Worm (Caenorhabditis elegans) whole organism, L1 larva: ENCODE results near the gene hmg-1.1.

Experiments used
- C16A3.4 ChIP-seq: fragments of 150-350 bp; optimal IDR thresholded peaks from 2 replicates; lab custom pipeline; 2014; ENCODE audit warnings: missing biosample characterization, missing genetic modification characterization
- C34B4.2 ChIP-seq: sonication (generic microtip); optimal IDR thresholded peaks from 2 replicates; lab custom pipeline; 2017; ENCODE audit warnings: mild to moderate bottlenecking, missing genetic modification characterization, missing compliant biosample characterization
- aha-1 ChIP-seq: fragments of 150-350 bp; optimal IDR thresholded peaks from 2 replicates; lab custom pipeline; 2014; ENCODE audit warnings: missing biosample characterization, missing genetic modification characterization
- alr-1 ChIP-seq: fragments of 200-800 bp; sonication (Bioruptor generic); optimal IDR thresholded peaks from 2 replicates; lab custom pipeline; 2018; ENCODE audit warnings: borderline replicate concordance, mild to moderate bottlenecking, missing genetic modification characterization, missing compliant biosample characterization
- aly-2 ChIP-seq: fragments of 150-350 bp; optimal IDR thresholded peaks from 2 replicates; lab custom pipeline; 2014; ENCODE audit warnings: missing biosample characterization, missing genetic modification characterization
- ama-1 ChIP-seq: fragments of 150-350 bp; optimal IDR thresholded peaks from 2 replicates; lab custom pipeline; 2014
- blmp-1 ChIP-seq: fragments of 150-350 bp; optimal IDR thresholded peaks from 2 replicates; lab custom pipeline; 2014; ENCODE audit warnings: missing biosample characterization, missing genetic modification characterization
- ceh-63 ChIP-seq: fragments of 200-800 bp; sonication (Bioruptor generic); optimal IDR thresholded peaks from 2 replicates; lab custom pipeline; 2018; ENCODE audit warnings: mild to moderate bottlenecking, missing genetic modification characterization, missing compliant biosample characterization
- ceh-8 ChIP-seq: fragments of 200-800 bp; sonication (Bioruptor generic); optimal IDR thresholded peaks from 2 replicates; lab custom pipeline; 2018; ENCODE audit warnings: mild to moderate bottlenecking, missing genetic modification characterization, moderate library complexity, missing compliant biosample characterization
- ceh-88 ChIP-seq: fragments of 200-800 bp; sonication (Bioruptor generic); IDR thresholded peaks from 2 replicates; pipeline ENCODE4 v1.3.6; 2022; ENCODE audit warnings: missing genetic modification characterization, missing compliant biosample characterization
- ces-1 ChIP-seq: fragments of 150-350 bp; optimal IDR thresholded peaks from 2 replicates; lab custom pipeline; 2014; ENCODE audit warnings: missing biosample characterization, missing genetic modification reagents, missing genetic modification characterization
- dpl-1 ChIP-seq, 3 experiments: fragments of 150-350 bp in 2 of 3; sonication (generic microtip) in 1 of 3; optimal IDR thresholded peaks; 2 replicates each; lab custom pipeline; 2014 to 2017; ENCODE audit warnings: missing biosample characterization in 3 of 3, missing genetic modification characterization in 3 of 3, missing genetic modification reagents in 3 of 3
- efl-3 ChIP-seq: fragments of 200-800 bp; sonication (Bioruptor generic); optimal IDR thresholded peaks from 2 replicates; lab custom pipeline; 2018; ENCODE audit warnings: mild to moderate bottlenecking, missing genetic modification characterization, missing compliant biosample characterization
- egl-13 ChIP-seq: sonication (generic microtip); optimal IDR thresholded peaks from 2 replicates; lab custom pipeline; 2016; ENCODE audit warnings: missing genotype, missing genetic modification reagents, missing genetic modification characterization, missing compliant biosample characterization
- ets-5 ChIP-seq: fragments of 200-800 bp; sonication (Bioruptor generic); IDR thresholded peaks from 2 replicates; pipeline ENCODE4 v1.3.6; 2022; ENCODE audit warnings: missing genetic modification characterization, missing compliant biosample characterization
- fkh-10 ChIP-seq: sonication (generic microtip); optimal IDR thresholded peaks from 2 replicates; lab custom pipeline; 2017; ENCODE audit warnings: missing biosample characterization, missing genetic modification reagents, missing genetic modification characterization
- fkh-8 ChIP-seq: sonication (generic microtip); optimal IDR thresholded peaks from 2 replicates; lab custom pipeline; 2016; ENCODE audit warnings: mild to moderate bottlenecking, missing genetic modification characterization, missing compliant biosample characterization
- fos-1 ChIP-seq: fragments of 150-350 bp; optimal IDR thresholded peaks from 2 replicates; lab custom pipeline; 2014; ENCODE audit warnings: missing biosample characterization, missing genetic modification characterization
- grh-1 ChIP-seq: fragments of 200-800 bp; sonication (Bioruptor generic); IDR thresholded peaks from 2 replicates; pipeline ENCODE4 v1.3.6; 2022; ENCODE audit warnings: missing genetic modification reagents, missing genetic modification characterization, missing compliant biosample characterization
- hpl-2 ChIP-seq: fragments of 150-350 bp; optimal IDR thresholded peaks from 2 replicates; lab custom pipeline; 2014; ENCODE audit warnings: missing biosample characterization, missing genetic modification reagents, missing genetic modification characterization
- irx-1 ChIP-seq: sonication (generic microtip); optimal IDR thresholded peaks from 2 replicates; lab custom pipeline; 2016; ENCODE audit warnings: missing genetic modification characterization, missing compliant biosample characterization
- isw-1 ChIP-seq: fragments of 200-800 bp; sonication (Bioruptor generic); IDR thresholded peaks from 2 replicates; pipeline ENCODE4 v1.3.6; 2022; ENCODE audit warnings: missing genetic modification characterization, missing compliant biosample characterization
- jun-1 ChIP-seq: fragments of 150-350 bp; optimal IDR thresholded peaks from 2 replicates; lab custom pipeline; 2014; ENCODE audit warnings: missing biosample characterization, missing genetic modification reagents, missing genetic modification characterization
- lin-13 ChIP-seq: fragments of 150-350 bp; optimal IDR thresholded peaks from 2 replicates; lab custom pipeline; 2014; ENCODE audit warnings: missing biosample characterization, missing genetic modification reagents, missing genetic modification characterization
- lin-14 ChIP-seq: fragments of 200-800 bp; sonication (Bioruptor generic); optimal IDR thresholded peaks from 2 replicates; lab custom pipeline; 2018; ENCODE audit warnings: mild to moderate bottlenecking, missing genetic modification characterization, moderate library complexity, missing compliant biosample characterization
- lin-35 ChIP-seq, 2 experiments: fragments of 150-350 bp; optimal IDR thresholded peaks; 2 replicates each; lab custom pipeline; 2014; ENCODE audit warnings: missing biosample characterization in 2 of 2, missing genetic modification characterization in 2 of 2, missing genetic modification reagents in 2 of 2
- lir-3 ChIP-seq: sonication (generic microtip); optimal IDR thresholded peaks from 2 replicates; lab custom pipeline; 2016; ENCODE audit warnings: mild to moderate bottlenecking, missing genetic modification characterization, moderate library complexity, missing compliant biosample characterization; ENCODE audit not compliant: poor library complexity
- lsy-2 ChIP-seq, 2 experiments: fragments of 150-350 bp; optimal IDR thresholded peaks; 2 replicates each; lab custom pipeline; 2014; ENCODE audit warnings: missing biosample characterization in 2 of 2, missing genetic modification characterization in 2 of 2
- mep-1 ChIP-seq: fragments of 150-350 bp; optimal IDR thresholded peaks from 2 replicates; lab custom pipeline; 2014; ENCODE audit warnings: missing biosample characterization, missing genetic modification characterization
- nhr-12 ChIP-seq: sonication (generic microtip); optimal IDR thresholded peaks from 2 replicates; lab custom pipeline; 2017; ENCODE audit warnings: missing biosample characterization, missing genetic modification characterization
- nhr-237 ChIP-seq: fragments of 150-350 bp; optimal IDR thresholded peaks from 2 replicates; lab custom pipeline; 2014; ENCODE audit warnings: missing biosample characterization, missing genetic modification characterization
- nhr-28 ChIP-seq: fragments of 150-350 bp; optimal IDR thresholded peaks from 2 replicates; lab custom pipeline; 2014; ENCODE audit warnings: missing biosample characterization, missing genetic modification characterization
- nhr-71 ChIP-seq: sonication (generic microtip); optimal IDR thresholded peaks from 2 replicates; lab custom pipeline; 2016; ENCODE audit warnings: mild to moderate bottlenecking, missing genetic modification characterization, moderate library complexity, missing compliant biosample characterization
- nhr-76 ChIP-seq: sonication (generic microtip); optimal IDR thresholded peaks from 2 replicates; lab custom pipeline; 2017; ENCODE audit warnings: missing biosample characterization, missing genetic modification characterization
- nhr-77 ChIP-seq: fragments of 150-350 bp; optimal IDR thresholded peaks from 2 replicates; lab custom pipeline; 2014; ENCODE audit warnings: missing biosample characterization, missing genetic modification characterization
- nhr-84 ChIP-seq: sonication (generic microtip); optimal IDR thresholded peaks from 2 replicates; lab custom pipeline; 2017; ENCODE audit warnings: missing biosample characterization, missing genetic modification characterization
- nhr-85 ChIP-seq: sonication (generic microtip); peaks from one replicate; lab custom pipeline; 2016; ENCODE audit warnings: missing genetic modification characterization, inconsistent platforms, missing compliant biosample characterization
- nhr-90 ChIP-seq: sonication (generic microtip); optimal IDR thresholded peaks from 2 replicates; lab custom pipeline; 2016; ENCODE audit warnings: mild to moderate bottlenecking, missing genetic modification characterization, missing compliant biosample characterization; ENCODE audit not compliant: poor library complexity
- pqm-1 ChIP-seq: sonication (generic microtip); optimal IDR thresholded peaks from 3 replicates; lab custom pipeline; 2017; ENCODE audit warnings: missing biosample characterization, missing genetic modification characterization
- snpc-4 ChIP-seq: fragments of 150-350 bp; optimal IDR thresholded peaks from 2 replicates; lab custom pipeline; 2014; ENCODE audit warnings: missing biosample characterization, missing genetic modification characterization
- snu-23 ChIP-seq: sonication (generic microtip); optimal IDR thresholded peaks from 2 replicates; lab custom pipeline; 2016; ENCODE audit warnings: missing genetic modification characterization, missing compliant biosample characterization
- sup-37 ChIP-seq: fragments of 200-800 bp; sonication (Bioruptor generic); optimal IDR thresholded peaks from 2 replicates; lab custom pipeline; 2018; ENCODE audit warnings: mild to moderate bottlenecking, missing genetic modification characterization, missing compliant biosample characterization
- swsn-7 ChIP-seq: sonication (generic microtip); optimal IDR thresholded peaks from 2 replicates; lab custom pipeline; 2016; ENCODE audit warnings: missing genetic modification characterization, missing compliant biosample characterization
- unc-130 ChIP-seq: fragments of 150-350 bp; optimal IDR thresholded peaks from 2 replicates; lab custom pipeline; 2017; ENCODE audit warnings: missing biosample characterization, missing genetic modification characterization, inconsistent platforms
- unc-62 ChIP-seq: fragments of 150-350 bp; optimal IDR thresholded peaks from 2 replicates; lab custom pipeline; 2014; ENCODE audit warnings: missing biosample characterization, missing genetic modification reagents, missing genetic modification characterization
- unc-86 ChIP-seq: sonication (generic microtip); optimal IDR thresholded peaks from 2 replicates; lab custom pipeline; 2016; ENCODE audit warnings: missing genetic modification characterization, missing compliant biosample characterization
- vab-15 ChIP-seq: sonication (generic microtip); optimal IDR thresholded peaks from 2 replicates; lab custom pipeline; 2017; ENCODE audit warnings: missing genotype, mild to moderate bottlenecking, missing genetic modification characterization, missing compliant biosample characterization
- xbp-1 ChIP-seq: sonication (generic microtip); optimal IDR thresholded peaks from 2 replicates; lab custom pipeline; 2016; ENCODE audit warnings: missing genetic modification characterization, missing compliant biosample characterization
- zag-1 ChIP-seq: fragments of 150-350 bp; optimal IDR thresholded peaks from 2 replicates; lab custom pipeline; 2014; ENCODE audit warnings: missing biosample characterization, missing genetic modification characterization
- ztf-4 ChIP-seq: fragments of 150-350 bp; optimal IDR thresholded peaks from 2 replicates; lab custom pipeline; 2014; ENCODE audit warnings: missing biosample characterization, missing genetic modification characterization

The hmg-1.1 gene

ce11 chrII:14249489-14249888 is 1.0 kb upstream of the hmg-1.1 start (continued):
- TF ChIP-seq zag-1: no peak
- TF ChIP-seq nhr-85 (tag; lab: Kevin White, UChicago): no peak
- peak; percentile 50 for TF ChIP-seq mep-1 (tag; lab: Kevin White, UChicago)
- TF ChIP-seq lin-13 (GFP tag; lab: Kevin White, UChicago): no peak
- TF ChIP-seq swsn-7 (tag; lab: Kevin White, UChicago): peak; percentile 50
- no peak for TF ChIP-seq alr-1 (tag; lab: Kevin White, UChicago)
- peak; percentile 47 for TF ChIP-seq xbp-1
- TF ChIP-seq sup-37 (GFP tag; lab: Kevin White, UChicago): no peak
- TF ChIP-seq unc-130: no peak
- no peak for TF ChIP-seq C34B4.2 (tag; lab: Kevin White, UChicago)
- TF ChIP-seq C16A3.4 (tag; lab: Kevin White, UChicago): peak; percentile 28
- TF ChIP-seq lin-14 (GFP tag; lab: Kevin White, UChicago): peak; percentile 74
- no peak for TF ChIP-seq nhr-90 (tag; lab: Kevin White, UChicago)
- TF ChIP-seq ztf-4 (tag; lab: Kevin White, UChicago): no peak
- TF ChIP-seq aly-2 (tag; lab: Kevin White, UChicago): no peak
- peak; percentile 69 for TF ChIP-seq snu-23 (GFP tag; lab: Kevin White, UChicago)
- no peak for TF ChIP-seq fos-1
- no peak for TF ChIP-seq ceh-63 (GFP tag; lab: Kevin White, UChicago)
- TF ChIP-seq snpc-4: no peak
- no peak for TF ChIP-seq nhr-28 (tag; lab: Kevin White, UChicago)
- TF ChIP-seq isw-1: no peak
- TF ChIP-seq unc-86 (tag; lab: Kevin White, UChicago): peak; percentile 26
- TF ChIP-seq lir-3 (tag; lab: Kevin White, UChicago): peak; percentile 17
- no peak for TF ChIP-seq nhr-237 (tag; lab: Kevin White, UChicago)
- TF ChIP-seq ets-5 (GFP tag; lab: Robert Waterston, UW): no peak
- TF ChIP-seq jun-1 (tag; lab: Kevin White, UChicago): peak; percentile 35
- no peak for TF ChIP-seq nhr-12 (tag; lab: Kevin White, UChicago)
- TF ChIP-seq dpl-1 (GFP tag; optimal IDR thresholded peaks at IDR 0.05; lab: Kevin White, UChicago): peak in 2 of 3 experiments; percentile 48 to 57
- TF ChIP-seq aha-1: no peak
- peak; percentile 63 to 65 for TF ChIP-seq lin-35 (GFP tag; optimal IDR thresholded peaks at IDR 0.05; lab: Kevin White, UChicago)
- no peak for TF ChIP-seq ces-1
- no peak for TF ChIP-seq efl-3 (GFP tag; lab: Kevin White, UChicago)
- peak; percentile 4 for TF ChIP-seq egl-13
- TF ChIP-seq fkh-8 (tag; lab: Kevin White, UChicago): no peak
- TF ChIP-seq blmp-1 (tag; lab: Kevin White, UChicago): peak; percentile 32
- TF ChIP-seq irx-1 (tag; lab: Kevin White, UChicago): no peak
- no peak for TF ChIP-seq vab-15

- TF ChIP-seq ces-1 (no peak), nhr-84 (tag; lab: Kevin White, UChicago) (no peak), nhr-71 (tag; lab: Kevin White, UChicago) (peak; percentile 98), unc-86 (tag; lab: Kevin White, UChicago) (peak; percentile 95), blmp-1 (tag; lab: Kevin White, UChicago) (peak; percentile 85), unc-62 (no peak), pqm-1 (tag; lab: Kevin White, UChicago) (no peak), ets-5 (GFP tag; lab: Robert Waterston, UW) (no peak), ama-1 (lab: Kevin White, UChicago) (peak; percentile 85), ceh-8 (GFP tag; lab: Kevin White, UChicago) (peak; percentile 25), nhr-12 (tag; lab: Kevin White, UChicago) (no peak), fkh-10 (GFP tag; lab: Kevin White, UChicago) (peak; percentile 40), nhr-237 (tag; lab: Kevin White, UChicago) (peak; percentile 50), isw-1 (peak; percentile 73), vab-15 (peak; percentile 54), hpl-2 (GFP tag; lab: Kevin White, UChicago) (peak; percentile 81), aly-2 (tag; lab: Kevin White, UChicago) (peak; percentile 48), ztf-4 (tag; lab: Kevin White, UChicago) (peak; percentile 87), fkh-8 (tag; lab: Kevin White, UChicago) (peak; percentile 96), mep-1 (tag; lab: Kevin White, UChicago) (peak; percentile 76), grh-1 (GFP tag; lab: Robert Waterston, UW) (peak; percentile 71), C34B4.2 (tag; lab: Kevin White, UChicago) (no peak), nhr-77 (tag; lab: Kevin White, UChicago) (peak; percentile 88), nhr-76 (no peak), xbp-1 (peak; percentile 90), lsy-2 (tag; optimal IDR thresholded peaks at IDR 0.05; lab: Kevin White, UChicago) (peak; percentile 77 to 87), lin-14 (GFP tag; lab: Kevin White, UChicago) (peak; percentile 95), fos-1 (peak; percentile 63), ceh-88 (peak; percentile 86)
These were observed 975 bp downstream of the hmg-1.1 start for ce11 chrII:14251400-14251940.
